Worm (Caenorhabditis elegans): ENCODE results near the gene K10D6.4.

Gene K10D6.4

ce11 chrV:11201826-11202565, at the start of gene K10D6.4:
TSS of gene K10D6.4 (plus strand) at chrV:11201925.
- TF ChIP-seq unc-55 (GFP tag; optimal IDR thresholded peaks at IDR 0.05) (no peak), nfya-1 (tag; optimal IDR thresholded peaks at IDR 0.05) (no peak), elt-2 (tag; optimal IDR thresholded peaks at IDR 0.05) (peak; percentile 49)

ce11 chrV:11152333-11152732, 49.4 kb upstream of the K10D6.4 start, which contains the start of gene srg-39:
TSS of gene srg-39 (minus strand) at chrV:11152433.
- no peak for TF ChIP-seq ama-1 (optimal IDR thresholded peaks at IDR 0.05)
- TF ChIP-seq tbx-2 (tag; optimal IDR thresholded peaks at IDR 0.05) = no peak
- no peak for TF ChIP-seq ceh-18 (tag; optimal IDR thresholded peaks at IDR 0.05)
- TF ChIP-seq dmd-4 (tag; optimal IDR thresholded peaks at IDR 0.05; ENCODE audit: borderline replicate concordance) = no peak
- TF ChIP-seq ceh-48 (tag; optimal IDR thresholded peaks at IDR 0.05) = no peak
- no peak for TF ChIP-seq npax-4 (tag; optimal IDR thresholded peaks at IDR 0.05)
- TF ChIP-seq zip-5 (tag; optimal IDR thresholded peaks at IDR 0.05) = no peak
- no peak for TF ChIP-seq hlh-30 (tag; optimal IDR thresholded peaks at IDR 0.05; ENCODE audit: insufficient read depth)
- no peak for TF ChIP-seq ceh-19 (GFP tag; optimal IDR thresholded peaks at IDR 0.05)
- TF ChIP-seq odd-2 (tag; optimal IDR thresholded peaks at IDR 0.05) = no peak
- no peak for TF ChIP-seq unc-42 (tag; optimal IDR thresholded peaks at IDR 0.05)
- TF ChIP-seq ttx-3 (tag; optimal IDR thresholded peaks at IDR 0.05) = no peak
- TF ChIP-seq lim-6 (tag; optimal IDR thresholded peaks at IDR 0.05) = no peak

ce11 chrV:11155553-11155952, 46.2 kb upstream of the K10D6.4 start, which contains the start of gene srg-38:
TSS of gene srg-38 (minus strand) at chrV:11155653.
- TF ChIP-seq fkh-10 (GFP tag; optimal IDR thresholded peaks at IDR 0.05) = no peak

ce11 chrV:11156589-11156988, 45.1 kb upstream of the K10D6.4 start:
- no peak for TF ChIP-seq ceh-24 (tag; optimal IDR thresholded peaks at IDR 0.05)
- TF ChIP-seq ceh-19 (GFP tag; optimal IDR thresholded peaks at IDR 0.05) = no peak
- TF ChIP-seq nhr-11 (tag; optimal IDR thresholded peaks at IDR 0.05) = no peak
- TF ChIP-seq unc-86 (tag; optimal IDR thresholded peaks at IDR 0.05) = no peak
- TF ChIP-seq eyg-1 (tag; optimal IDR thresholded peaks at IDR 0.05) = no peak
- no peak for TF ChIP-seq ztf-16 (tag; optimal IDR thresholded peaks at IDR 0.05)
- no peak for TF ChIP-seq F13H6.1 (tag; optimal IDR thresholded peaks at IDR 0.05)
- TF ChIP-seq K02D7.2 (tag; optimal IDR thresholded peaks at IDR 0.05) = no peak
- TF ChIP-seq ceh-9 (tag; optimal IDR thresholded peaks at IDR 0.05) = no peak
- no peak for TF ChIP-seq hlh-15 (tag; optimal IDR thresholded peaks at IDR 0.05)
- TF ChIP-seq unc-3 (GFP tag; conservative IDR thresholded peaks at IDR 0.05) = no peak
- TF ChIP-seq unc-3 (tag; optimal IDR thresholded peaks at IDR 0.05) = no peak
- TF ChIP-seq madf-2 (tag; optimal IDR thresholded peaks at IDR 0.05) = no peak
- TF ChIP-seq pha-2 (tag; optimal IDR thresholded peaks at IDR 0.05) = no peak
- TF ChIP-seq che-1 (tag; optimal IDR thresholded peaks at IDR 0.05) = no peak

ce11 chrV:11157947-11158346, 43.8 kb upstream of the K10D6.4 start, which contains the start of gene srg-42:
TSS of gene srg-42 (minus strand) at chrV:11158047.
- TF ChIP-seq unc-55 (GFP tag; optimal IDR thresholded peaks at IDR 0.05) (no peak), ceh-45 (GFP tag; IDR thresholded peaks at IDR 0.05) (no peak), elt-2 (tag; optimal IDR thresholded peaks at IDR 0.05) (no peak), ceh-24 (tag; optimal IDR thresholded peaks at IDR 0.05) (no peak), lin-11 (tag; optimal IDR thresholded peaks at IDR 0.05) (no peak), ceh-34 (tag; optimal IDR thresholded peaks at IDR 0.05) (no peak), pat-9 (tag; optimal IDR thresholded peaks at IDR 0.05) (no peak), syd-9 (tag; optimal IDR thresholded peaks at IDR 0.05) (no peak), Y22D7AL.16 (tag; optimal IDR thresholded peaks at IDR 0.05) (no peak), ceh-30 (tag; optimal IDR thresholded peaks at IDR 0.05) (no peak), ceh-31 (tag; optimal IDR thresholded peaks at IDR 0.05) (no peak), C08G9.2 (tag; optimal IDR thresholded peaks at IDR 0.05) (no peak), hlh-13 (GFP tag; optimal IDR thresholded peaks at IDR 0.05) (no peak), ceh-18 (tag; optimal IDR thresholded peaks at IDR 0.05) (no peak), ttx-3 (tag; optimal IDR thresholded peaks at IDR 0.05) (no peak), C38D4.7 (GFP tag; optimal IDR thresholded peaks at IDR 0.05) (no peak), madf-2 (tag; optimal IDR thresholded peaks at IDR 0.05) (no peak), ets-4 (tag; optimal IDR thresholded peaks at IDR 0.05) (no peak), tbx-7 (tag; optimal IDR thresholded peaks at IDR 0.05) (no peak), sdc-2 (tag; optimal IDR thresholded peaks at IDR 0.05) (no peak)

All from whole organism, late embryonic.